Worm (Caenorhabditis elegans) whole organism, L4/young adult: ENCODE data around the gene ilcr-2.

Experiments used
- W03F9.2 ChIP-seq: fragments of 150-350 bp; optimal IDR thresholded peaks from 2 replicates; lab custom pipeline; 2014; ENCODE audit warnings: missing biosample characterization, missing genetic modification characterization
- dao-5 ChIP-seq: sonication (generic microtip); optimal IDR thresholded peaks from 2 replicates; lab custom pipeline; 2016; ENCODE audit warnings: missing genotype, missing genetic modification characterization, moderate library complexity, missing compliant biosample characterization
- him-1 ChIP-seq: sonication (generic microtip); optimal IDR thresholded peaks from 2 replicates; lab custom pipeline; 2016; ENCODE audit warnings: missing genotype, missing genetic modification reagents, missing genetic modification characterization, missing compliant biosample characterization

The ilcr-2 gene

ce11 chrII:5453547-5453946, 21.5 kb upstream of the ilcr-2 start, which contains the start of gene dhs-5:
dhs-5 (plus strand) TSS chrII:5453847.
- TF ChIP-seq him-1 (no peak), dao-5 (tag; lab: Kevin White, UChicago) (no peak), W03F9.2 (tag; lab: Kevin White, UChicago) (no peak)

- TF ChIP-seq W03F9.2 (tag; lab: Kevin White, UChicago) (no peak), dao-5 (tag; lab: Kevin White, UChicago) (no peak), him-1 (no peak)
Observed at ce11 chrII:5455650-5456355, 19.2 kb upstream of the ilcr-2 start, which contains the start of gene daz-1. daz-1 (plus strand) TSS chrII:5456305.

ce11 chrII:5458683-5459410, 16.2 kb upstream of the ilcr-2 start:
- TF ChIP-seq him-1 (no peak), W03F9.2 (tag; lab: Kevin White, UChicago) (no peak), dao-5 (tag; lab: Kevin White, UChicago) (no peak)

ce11 chrII:5459534-5459933, 15.5 kb upstream of the ilcr-2 start:
- TF ChIP-seq W03F9.2 (tag; lab: Kevin White, UChicago) (no peak), dao-5 (tag; lab: Kevin White, UChicago) (no peak), him-1 (no peak)

ce11 chrII:5460911-5461310, 14.1 kb upstream of the ilcr-2 start:
- TF ChIP-seq W03F9.2 (tag; lab: Kevin White, UChicago) (no peak), dao-5 (tag; lab: Kevin White, UChicago) (no peak), him-1 (no peak)

ce11 chrII:5463692-5464300, 11.2 kb upstream of the ilcr-2 start:
- no peak for TF ChIP-seq him-1

ce11 chrII:5465729-5466408, 9.2 kb upstream of the ilcr-2 start, which contains the start of gene clr-1:
clr-1 (plus strand) TSS chrII:5466358.
- TF ChIP-seq him-1 = no peak
- TF ChIP-seq W03F9.2 (tag; lab: Kevin White, UChicago) = no peak
- TF ChIP-seq dao-5 (tag; lab: Kevin White, UChicago) = no peak

- TF ChIP-seq him-1 (no peak), dao-5 (tag; lab: Kevin White, UChicago) (no peak), W03F9.2 (tag; lab: Kevin White, UChicago) (peak; percentile 58)
Observed at ce11 chrII:5473946-5474423, 1.1 kb upstream of the ilcr-2 start, which contains the start of gene mrps-16. mrps-16 (plus strand) TSS chrII:5474373.

- TF ChIP-seq him-1 = no peak
- no peak for TF ChIP-seq dao-5 (tag; lab: Kevin White, UChicago)
- no peak for TF ChIP-seq W03F9.2 (tag; lab: Kevin White, UChicago)
Observed at ce11 chrII:5478318-5478717, 3.3 kb downstream of the ilcr-2 start, which contains the start of gene F56D1.1. F56D1.1 (plus strand) TSS chrII:5478618.

ce11 chrII:5481982-5482381, 6.9 kb downstream of the ilcr-2 start, which contains the start of gene cal-8:
cal-8 (minus strand) TSS chrII:5482041.
- TF ChIP-seq him-1 (no peak), dao-5 (tag; lab: Kevin White, UChicago) (no peak), W03F9.2 (tag; lab: Kevin White, UChicago) (no peak)

ce11 chrII:5487844-5488243, 12.8 kb downstream of the ilcr-2 start, which contains the start of gene nep-5:
nep-5 (plus strand) TSS chrII:5488144.
- TF ChIP-seq him-1 (no peak), dao-5 (tag; lab: Kevin White, UChicago) (no peak), W03F9.2 (tag; lab: Kevin White, UChicago) (no peak)

ce11 chrII:5494405-5494804, 19.4 kb downstream of the ilcr-2 start, which contains the start of gene F12A10.6:
F12A10.6 (minus strand) TSS chrII:5494505.
- no peak for TF ChIP-seq him-1
- TF ChIP-seq W03F9.2 (tag; lab: Kevin White, UChicago) = no peak
- TF ChIP-seq dao-5 (tag; lab: Kevin White, UChicago) = no peak

- no peak for TF ChIP-seq dao-5 (tag; lab: Kevin White, UChicago)
- TF ChIP-seq W03F9.2 (tag; lab: Kevin White, UChicago) = no peak
- TF ChIP-seq him-1 = no peak
Observed at ce11 chrII:5496375-5496774, 21.3 kb downstream of the ilcr-2 start, which contains the start of gene F12A10.1. F12A10.1 (plus strand) TSS chrII:5496540.
